Fruit fly (Drosophila melanogaster) whole organism, embryonic: Measurements from ENCODE around the gene Rack1.
A peak's percentile ranks its signal among the peaks of the same experiment; 100 is the strongest.

Source experiments
- Atf-2 ChIP-seq: fragments of 200-800 bp; sonication (Bioruptor generic); optimal IDR thresholded peaks from 2 replicates; lab custom pipeline; 2016; ENCODE audit warnings: missing biosample characterization, missing genetic modification characterization
- BtbVII ChIP-seq: fragments of 200-800 bp; sonication (Bioruptor generic); optimal IDR thresholded peaks from 3 replicates; lab custom pipeline; 2017; ENCODE audit warnings: missing biosample characterization, mild to moderate bottlenecking, missing genetic modification characterization
- Bteb2 ChIP-seq: fragments of 200-800 bp; sonication (Bioruptor generic); optimal IDR thresholded peaks from 2 replicates; lab custom pipeline; 2016; ENCODE audit warnings: missing biosample characterization, missing genetic modification characterization
- CG10274 ChIP-seq: fragments of 200-800 bp; sonication (Bioruptor generic); optimal IDR thresholded peaks from 3 replicates; lab custom pipeline; 2017; ENCODE audit warnings: missing biosample characterization, mild to moderate bottlenecking, missing genetic modification characterization
- CG11093 ChIP-seq: fragments of 200-800 bp; sonication (Bioruptor generic); IDR thresholded peaks from 3 replicates; pipeline ENCODE4 v1.3.6; 2022; ENCODE audit warnings: missing biosample characterization, missing genetic modification characterization
- CG11560 ChIP-seq: fragments of 200-800 bp; sonication (Bioruptor generic); IDR thresholded peaks from 3 replicates; pipeline ENCODE4 v1.3.6; 2022; ENCODE audit warnings: missing biosample characterization, missing genetic modification characterization
- CG12104 ChIP-seq: fragments of 200-800 bp; sonication (Bioruptor generic); optimal IDR thresholded peaks from 3 replicates; lab custom pipeline; 2016; ENCODE audit warnings: missing biosample characterization, missing genetic modification characterization
- CG1233 ChIP-seq: fragments of 200-800 bp; sonication (Bioruptor generic); optimal IDR thresholded peaks from 4 replicates; lab custom pipeline; 2018; ENCODE audit warnings: missing biosample characterization, mild to moderate bottlenecking, missing genetic modification characterization
- CG2120 ChIP-seq: fragments of 200-800 bp; sonication (Bioruptor generic); optimal IDR thresholded peaks from 3 replicates; lab custom pipeline; 2016; ENCODE audit warnings: missing biosample characterization, missing genetic modification characterization
- CG30020 ChIP-seq: fragments of 200-800 bp; optimal IDR thresholded peaks from 2 replicates; lab custom pipeline; 2019; ENCODE audit warnings: missing biosample characterization, mild to moderate bottlenecking, missing genetic modification characterization, moderate library complexity
- CG31224 ChIP-seq: fragments of 200-800 bp; sonication (Bioruptor generic); IDR thresholded peaks from 2 replicates; pipeline ENCODE4 v1.3.6; 2022; ENCODE audit warnings: missing biosample characterization, missing genetic modification characterization
- CG3163 ChIP-seq: fragments of 200-800 bp; sonication (Bioruptor generic); optimal IDR thresholded peaks from 3 replicates; lab custom pipeline; 2016; ENCODE audit warnings: missing biosample characterization, missing genetic modification characterization
- CG3847 ChIP-seq: fragments of 200-800 bp; sonication (Bioruptor generic); IDR thresholded peaks from 2 replicates; pipeline ENCODE4 v1.3.6; 2022; ENCODE audit warnings: missing biosample characterization, missing genetic modification characterization
- CG4360 ChIP-seq: fragments of 200-800 bp; sonication (Bioruptor generic); IDR thresholded peaks from 2 replicates; pipeline ENCODE4 v1.3.6; 2022; ENCODE audit warnings: missing biosample characterization, missing genetic modification characterization
- CG4424 ChIP-seq: fragments of 200-800 bp; sonication (Bioruptor generic); optimal IDR thresholded peaks from 3 replicates; lab custom pipeline; 2016; ENCODE audit warnings: missing biosample characterization, missing genetic modification characterization
- CG4617 ChIP-seq: fragments of 200-800 bp; sonication (Bioruptor generic); optimal IDR thresholded peaks from 3 replicates; lab custom pipeline; 2016; ENCODE audit warnings: missing biosample characterization, missing genetic modification characterization, borderline replicate concordance
- CG4707 ChIP-seq: fragments of 200-800 bp; sonication (Bioruptor generic); optimal IDR thresholded peaks from 2 replicates; lab custom pipeline; 2018; ENCODE audit warnings: missing biosample characterization, mild to moderate bottlenecking, missing genetic modification characterization, moderate library complexity
- CG4820 ChIP-seq: fragments of 200-800 bp; sonication (Bioruptor generic); optimal IDR thresholded peaks from 3 replicates; lab custom pipeline; 2016; ENCODE audit warnings: missing biosample characterization, missing genetic modification characterization
- CG5180 ChIP-seq: fragments of 200-800 bp; sonication (Bioruptor generic); optimal IDR thresholded peaks from 3 replicates; lab custom pipeline; 2017; ENCODE audit warnings: missing biosample characterization, missing genetic modification characterization, mild to moderate bottlenecking, moderate library complexity, missing genetic modification reagents
- CG5245 ChIP-seq: fragments of 200-800 bp; sonication (Bioruptor generic); optimal IDR thresholded peaks from 3 replicates; lab custom pipeline; 2016; ENCODE audit warnings: missing biosample characterization, missing genetic modification characterization
- CG9437 ChIP-seq: fragments of 200-800 bp; sonication (Bioruptor generic); optimal IDR thresholded peaks from 2 replicates; lab custom pipeline; 2018; ENCODE audit warnings: missing biosample characterization, mild to moderate bottlenecking, missing genetic modification characterization
- CG9797 ChIP-seq: fragments of 200-800 bp; sonication (Bioruptor generic); optimal IDR thresholded peaks from 3 replicates; lab custom pipeline; 2018; ENCODE audit warnings: missing biosample characterization, mild to moderate bottlenecking, missing genetic modification characterization
- Chrac-16 ChIP-seq: fragments of 200-800 bp; sonication (Bioruptor generic); optimal IDR thresholded peaks from 3 replicates; lab custom pipeline; 2016; ENCODE audit warnings: missing biosample characterization, missing genetic modification characterization
- CoRest ChIP-seq: fragments of 200-800 bp; sonication (Bioruptor generic); optimal IDR thresholded peaks from 3 replicates; lab custom pipeline; 2018; ENCODE audit warnings: missing biosample characterization, mild to moderate bottlenecking, missing genetic modification characterization, moderate library complexity
- Dek ChIP-seq: fragments of 200-800 bp; sonication (Bioruptor generic); optimal IDR thresholded peaks from 3 replicates; lab custom pipeline; 2019; ENCODE audit warnings: missing biosample characterization, mild to moderate bottlenecking, missing genetic modification characterization, moderate library complexity
- Fer2 ChIP-seq: fragments of 200-800 bp; sonication (Bioruptor generic); optimal IDR thresholded peaks from 2 replicates; lab custom pipeline; 2018; ENCODE audit warnings: missing biosample characterization, mild to moderate bottlenecking, missing genetic modification characterization, moderate library complexity
- HmgZ ChIP-seq: fragments of 200-800 bp; sonication (Bioruptor generic); optimal IDR thresholded peaks from 2 replicates; lab custom pipeline; 2018; ENCODE audit warnings: missing biosample characterization, mild to moderate bottlenecking, missing genetic modification characterization
- NC2α ChIP-seq: fragments of 200-800 bp; sonication (Bioruptor generic); optimal IDR thresholded peaks from 2 replicates; lab custom pipeline; 2016; ENCODE audit warnings: missing biosample characterization, missing genetic modification characterization
- Nf-YC ChIP-seq: fragments of 200-800 bp; optimal IDR thresholded peaks from 3 replicates; lab custom pipeline; 2019; ENCODE audit warnings: missing biosample characterization, mild to moderate bottlenecking, missing genetic modification characterization, moderate library complexity
- Trl ChIP-seq, 3 experiments: fragments of >200 bp in 2 of 3; fragments of 200-800 bp in 1 of 3; sonication (Bioruptor generic) in 1 of 3; optimal IDR thresholded peaks; 2 replicates in 1 of 3; 3 replicates in 2 of 3; lab custom pipeline; 2016 to 2017; ENCODE audit warnings: missing biosample characterization in 1 of 3, missing genetic modification characterization in 1 of 3
- chm ChIP-seq: fragments of 200-800 bp; sonication (Bioruptor generic); IDR thresholded peaks from 2 replicates; pipeline ENCODE4 v1.3.6; 2022; ENCODE audit warnings: missing biosample characterization, missing genetic modification characterization
- chn ChIP-seq: fragments of 200-800 bp; sonication (Bioruptor generic); optimal IDR thresholded peaks from 2 replicates; lab custom pipeline; 2016; ENCODE audit warnings: missing biosample characterization, missing genetic modification characterization
- croc ChIP-seq: fragments of 200-800 bp; sonication (Bioruptor generic); conservative IDR thresholded peaks from 3 replicates; pipeline ENCODE4 v1.3.6; 2022; ENCODE audit warnings: missing biosample characterization, missing genetic modification characterization
- dmrt11E ChIP-seq: fragments of 200-800 bp; sonication (Bioruptor generic); optimal IDR thresholded peaks from 3 replicates; lab custom pipeline; 2018; ENCODE audit warnings: missing biosample characterization, mild to moderate bottlenecking, missing genetic modification characterization, moderate library complexity
- dysf ChIP-seq: fragments of 200-800 bp; sonication (Bioruptor generic); IDR thresholded peaks from 3 replicates; pipeline ENCODE4 v1.3.6; 2022; ENCODE audit warnings: missing biosample characterization, missing genetic modification characterization
- eve ChIP-seq, 2 experiments: fragments of >200 bp; optimal IDR thresholded peaks; 2 replicates each; lab custom pipeline; 2017; ENCODE audit warnings: missing biosample characterization in 2 of 2, missing genetic modification characterization in 2 of 2
- fd96Cb ChIP-seq: fragments of 200-800 bp; sonication (Bioruptor generic); optimal IDR thresholded peaks from 2 replicates; lab custom pipeline; 2018; ENCODE audit warnings: missing biosample characterization, mild to moderate bottlenecking, missing genetic modification characterization, moderate library complexity
- gce ChIP-seq: fragments of 200-800 bp; sonication (Bioruptor generic); IDR thresholded peaks from 3 replicates; pipeline ENCODE4 v1.3.6; 2022; ENCODE audit warnings: missing biosample characterization, missing genetic modification characterization
- ham ChIP-seq: fragments of 200-800 bp; sonication (Bioruptor generic); IDR thresholded peaks from 2 replicates; pipeline ENCODE4 v1.3.6; 2022; ENCODE audit warnings: missing biosample characterization, missing genetic modification characterization
- hbn ChIP-seq: fragments of 200-800 bp; sonication (Bioruptor generic); IDR thresholded peaks from 2 replicates; pipeline ENCODE4 v1.3.6; 2022; ENCODE audit warnings: missing biosample characterization, missing genetic modification characterization; ENCODE audit not compliant: partially characterized antibody
- jigr1 ChIP-seq: fragments of 200-800 bp; sonication (Bioruptor generic); IDR thresholded peaks from 3 replicates; pipeline ENCODE4 v1.3.6; 2022; ENCODE audit warnings: missing biosample characterization, missing genetic modification characterization
- mirr ChIP-seq: fragments of 200-800 bp; sonication (Bioruptor generic); optimal IDR thresholded peaks from 3 replicates; lab custom pipeline; 2018; ENCODE audit warnings: missing biosample characterization, mild to moderate bottlenecking, missing genetic modification characterization
- pfk ChIP-seq: fragments of 200-800 bp; sonication (Bioruptor generic); optimal IDR thresholded peaks from 2 replicates; lab custom pipeline; 2018; ENCODE audit warnings: missing biosample characterization, mild to moderate bottlenecking, missing genetic modification characterization, moderate library complexity
- ro ChIP-seq: fragments of 200-800 bp; sonication (Bioruptor generic); IDR thresholded peaks from 2 replicates; pipeline ENCODE4 v1.3.6; 2022; ENCODE audit warnings: missing biosample characterization, missing genetic modification characterization
- sc ChIP-seq, 3 experiments: fragments of >200 bp in 2 of 3; fragments of 200-800 bp in 1 of 3; sonication (Bioruptor generic) in 1 of 3; optimal IDR thresholded peaks; 2 replicates in 2 of 3; 3 replicates in 1 of 3; lab custom pipeline; 2017; ENCODE audit warnings: mild to moderate bottlenecking in 1 of 3, missing biosample characterization in 1 of 3, missing genetic modification characterization in 1 of 3, missing genetic modification reagents in 1 of 3
- stwl ChIP-seq: fragments of 200-800 bp; sonication (Bioruptor generic); optimal IDR thresholded peaks from 3 replicates; lab custom pipeline; 2018; ENCODE audit warnings: missing biosample characterization, mild to moderate bottlenecking, missing genetic modification characterization, moderate library complexity
- tll ChIP-seq, 2 experiments: fragments of 200-800 bp in 1 of 2; fragments of >200 bp in 1 of 2; sonication (Bioruptor generic) in 1 of 2; optimal IDR thresholded peaks; 2 replicates each; lab custom pipeline; 2017 to 2019; ENCODE audit warnings: missing biosample characterization in 2 of 2, missing genetic modification characterization in 2 of 2, mild to moderate bottlenecking in 1 of 2, moderate library complexity in 1 of 2
- tx ChIP-seq: fragments of 200-800 bp; sonication (Bioruptor generic); optimal IDR thresholded peaks from 2 replicates; lab custom pipeline; 2016; ENCODE audit warnings: missing biosample characterization, missing genetic modification characterization
- usp ChIP-seq: fragments of >200 bp; optimal IDR thresholded peaks from 2 replicates; lab custom pipeline; 2017; ENCODE audit warnings: missing biosample characterization, missing genetic modification characterization
- wek ChIP-seq: fragments of 200-800 bp; sonication (Bioruptor generic); optimal IDR thresholded peaks from 3 replicates; lab custom pipeline; 2018; ENCODE audit warnings: missing biosample characterization, mild to moderate bottlenecking, missing genetic modification characterization, moderate library complexity

Gene Rack1

DNA sequence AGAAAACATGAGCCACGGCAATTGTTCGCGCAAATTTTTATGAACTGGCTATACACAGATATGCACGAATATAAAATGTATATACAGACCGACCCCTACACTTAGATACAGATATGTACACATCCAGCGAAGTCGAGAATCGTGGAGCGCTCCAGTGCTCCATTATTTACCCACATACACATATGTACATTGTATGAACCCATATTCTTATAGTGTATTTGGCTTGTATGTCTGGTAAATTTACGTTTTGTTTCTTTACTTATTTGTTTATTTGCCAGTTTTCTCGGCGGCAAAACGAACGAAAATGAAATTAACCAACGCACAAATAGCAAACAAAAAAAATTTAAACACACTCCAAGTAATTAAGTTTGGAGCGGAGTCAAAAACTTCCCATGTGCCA is 13.8 kb downstream of the Rack1 start (continued):
- TF ChIP-seq CG5180 (GFP tag; lab: Kevin White, UChicago) (peak; percentile 32), CG4360 (GFP tag; lab: Robert Waterston, UW) (peak; percentile 32; the same call in 1 of the 2 replicates), eve (GFP tag; optimal IDR thresholded peaks at IDR 0.05; lab: Kevin White, UChicago) (no peak), CG12104 (GFP tag; lab: Kevin White, UChicago) (peak; percentile 64), usp (GFP tag; lab: Kevin White, UChicago) (no peak), CoRest (tag; lab: Kevin White, UChicago) (peak; percentile 1), Nf-YC (peak; percentile 19), ro (no peak), CG4617 (GFP tag; lab: Kevin White, UChicago) (no peak), CG4424 (GFP tag; lab: Kevin White, UChicago) (no peak), CG1233 (GFP tag; lab: Kevin White, UChicago) (peak; percentile 81), mirr (GFP tag; lab: Kevin White, UChicago) (peak; percentile 93), ham (GFP tag; lab: Robert Waterston, UW) (no peak), CG3847 (peak; percentile 41), gce (GFP tag; lab: Robert Waterston, UW) (0 out of 3 replicates have a peak, but pooled peaks have one; percentile 20), CG10274 (GFP tag; lab: Kevin White, UChicago) (peak; percentile 14), hbn (GFP tag; lab: Robert Waterston, UW) (no peak), pfk (GFP tag; lab: Kevin White, UChicago) (peak; percentile 70), dmrt11E (peak; percentile 44), HmgZ (tag; lab: Kevin White, UChicago) (no peak), tll (GFP tag; optimal IDR thresholded peaks at IDR 0.05; lab: Kevin White, UChicago) (no peak), Atf-2 (GFP tag; lab: Kevin White, UChicago) (no peak), Chrac-16 (no peak), CG11560 (tag; lab: Robert Waterston, UW) (peak; percentile 15; the same call in 1 of the 3 replicates), croc (no peak), Bteb2 (GFP tag; lab: Kevin White, UChicago) (peak; percentile 25), CG30020 (tag; lab: Kevin White, UChicago) (no peak), wek (peak; percentile 26), chm (GFP tag; lab: Robert Waterston, UW) (peak; percentile 62; the same call in 1 of the 2 replicates), CG3163 (GFP tag; lab: Kevin White, UChicago) (no peak), CG11093 (GFP tag; lab: Robert Waterston, UW) (0 out of 3 replicates have a peak, but pooled peaks have one; percentile 30), CG9437 (no peak), CG9797 (GFP tag; lab: Kevin White, UChicago) (no peak), CG31224 (GFP tag; lab: Robert Waterston, UW) (no peak), Fer2 (peak; percentile 75), Dek (tag; lab: Kevin White, UChicago) (peak; percentile 51), chn (GFP tag; lab: Kevin White, UChicago) (no peak), NC2α (peak; percentile 42), stwl (tag; lab: Kevin White, UChicago) (no peak), CG4707 (GFP tag; lab: Kevin White, UChicago) (peak; percentile 2), tx (no peak), CG2120 (GFP tag; lab: Kevin White, UChicago) (peak; percentile 30), BtbVII (GFP tag; lab: Kevin White, UChicago) (peak; percentile 65), CG4820 (GFP tag; lab: Kevin White, UChicago) (no peak), jigr1 (GFP tag; lab: Robert Waterston, UW) (no peak), CG5245 (GFP tag; lab: Kevin White, UChicago) (no peak), fd96Cb (tag; lab: Kevin White, UChicago) (no peak), Trl (optimal IDR thresholded peaks at IDR 0.05; lab: Kevin White, UChicago) (no peak), Trl (GFP tag; optimal IDR thresholded peaks at IDR 0.05; lab: Kevin White, UChicago) (no peak), sc (optimal IDR thresholded peaks at IDR 0.05; lab: Kevin White, UChicago) (no peak), sc (GFP tag; optimal IDR thresholded peaks at IDR 0.05; lab: Kevin White, UChicago) (no peak), dysf (peak; percentile 46; the same call in 2 of the 3 replicates)
